Worm (Caenorhabditis elegans) whole organism, L4 larva: ENCODE data around the gene ttr-18.
A peak's percentile ranks its signal among the peaks of the same experiment; 100 is the strongest.

Experiments used
- F37D6.2 ChIP-seq: sonication (generic microtip); optimal IDR thresholded peaks from 2 replicates; lab custom pipeline; 2016; ENCODE audit warnings: mild to moderate bottlenecking, missing genetic modification characterization, missing compliant biosample characterization
- F49E8.2 ChIP-seq: sonication (generic microtip); optimal IDR thresholded peaks from 2 replicates; lab custom pipeline; 2016; ENCODE audit warnings: missing compliant biosample characterization, mild to moderate bottlenecking, missing genetic modification characterization, borderline replicate concordance
- R02D3.7 ChIP-seq: fragments of 150-350 bp; sonication (generic microtip); optimal IDR thresholded peaks from 3 replicates; lab custom pipeline; 2014; ENCODE audit warnings: missing biosample characterization, missing genetic modification characterization
- T26A8.4 ChIP-seq: fragments of 200-800 bp; sonication (Bioruptor generic); IDR thresholded peaks from 2 replicates; pipeline ENCODE4 v1.3.6; 2022; ENCODE audit warnings: missing genetic modification characterization, missing compliant biosample characterization
- Y5F2A.4 ChIP-seq: fragments of 200-800 bp; sonication (Bioruptor generic); optimal IDR thresholded peaks from 2 replicates; lab custom pipeline; 2018; ENCODE audit warnings: mild to moderate bottlenecking, missing genetic modification characterization, missing compliant biosample characterization
- ZK337.2 ChIP-seq: fragments of 200-800 bp; sonication (Bioruptor generic); IDR thresholded peaks from 2 replicates; pipeline ENCODE4 v1.3.6; 2022; ENCODE audit warnings: missing genetic modification reagents, missing genetic modification characterization, missing compliant biosample characterization
- ama-1 ChIP-seq: fragments of 150-350 bp; optimal IDR thresholded peaks from 2 replicates; lab custom pipeline; 2014; ENCODE audit warnings: inconsistent platforms, mixed read lengths
- arid-1 ChIP-seq: fragments of 200-800 bp; sonication (Bioruptor generic); conservative IDR thresholded peaks from 2 replicates; pipeline ENCODE4 v1.3.6; 2022; ENCODE audit warnings: missing genetic modification reagents, missing genetic modification characterization, missing compliant biosample characterization
- attf-4 ChIP-seq: sonication (generic microtip); optimal IDR thresholded peaks from 3 replicates; lab custom pipeline; 2017; ENCODE audit warnings: missing biosample characterization, missing genetic modification characterization
- ceh-82 ChIP-seq: sonication (generic microtip); optimal IDR thresholded peaks from 2 replicates; lab custom pipeline; 2017; ENCODE audit warnings: missing biosample characterization, missing genetic modification characterization
- ces-1 ChIP-seq: fragments of 150-350 bp; sonication (generic microtip); optimal IDR thresholded peaks from 4 replicates; lab custom pipeline; 2014; ENCODE audit warnings: missing biosample characterization, missing genetic modification reagents, missing genetic modification characterization
- cey-2 ChIP-seq: sonication (generic microtip); optimal IDR thresholded peaks from 3 replicates; lab custom pipeline; 2017; ENCODE audit warnings: missing genetic modification characterization, mild to moderate bottlenecking, missing compliant biosample characterization, antibody characterized with exemption, borderline replicate concordance; ENCODE audit not compliant: insufficient read depth
- ctbp-1 ChIP-seq: fragments of 200-800 bp; sonication (Bioruptor generic); IDR thresholded peaks from 2 replicates; pipeline ENCODE4 v1.3.6; 2022; ENCODE audit warnings: missing genetic modification reagents, missing genetic modification characterization, missing compliant biosample characterization
- daf-12 ChIP-seq: fragments of 150-350 bp; optimal IDR thresholded peaks from 2 replicates; lab custom pipeline; 2014; ENCODE audit warnings: missing biosample characterization, missing genetic modification reagents, missing genetic modification characterization
- daf-16 ChIP-seq, 3 experiments: sonication (generic microtip); optimal IDR thresholded peaks; 2 replicates each; lab custom pipeline; 2016 to 2017; ENCODE audit warnings: missing genetic modification characterization in 3 of 3, missing genetic modification reagents in 3 of 3, mild to moderate bottlenecking in 2 of 3, missing compliant biosample characterization in 2 of 3, missing biosample characterization in 1 of 3, moderate library complexity in 1 of 3
- daf-19 ChIP-seq: fragments of 200-800 bp; sonication (Bioruptor generic); conservative IDR thresholded peaks from 2 replicates; pipeline ENCODE4 v1.3.6; 2022; ENCODE audit warnings: missing genetic modification characterization, missing compliant biosample characterization
- daf-8 ChIP-seq: fragments of 200-800 bp; sonication (Bioruptor generic); IDR thresholded peaks from 2 replicates; pipeline ENCODE4 v1.3.6; 2022; ENCODE audit warnings: missing genetic modification characterization, missing compliant biosample characterization
- dmd-9 ChIP-seq: fragments of 200-800 bp; sonication (Bioruptor generic); IDR thresholded peaks from 2 replicates; pipeline ENCODE4 v1.3.6; 2022; ENCODE audit warnings: missing genetic modification reagents, missing genetic modification characterization, missing compliant biosample characterization
- duxl-1 ChIP-seq: sonication (generic microtip); optimal IDR thresholded peaks from 2 replicates; lab custom pipeline; 2016; ENCODE audit warnings: mild to moderate bottlenecking, missing genetic modification characterization, moderate library complexity, missing compliant biosample characterization; ENCODE audit not compliant: poor library complexity
- dve-1 ChIP-seq: sonication (generic microtip); optimal IDR thresholded peaks from 2 replicates; lab custom pipeline; 2017; ENCODE audit warnings: antibody characterized with exemption, mild to moderate bottlenecking, missing genetic modification characterization, missing compliant biosample characterization; ENCODE audit not compliant: insufficient read depth
- egl-27 ChIP-seq: sonication (generic microtip); optimal IDR thresholded peaks from 3 replicates; lab custom pipeline; 2017; ENCODE audit warnings: missing biosample characterization, missing genetic modification reagents, missing genetic modification characterization
- fkh-10 ChIP-seq: fragments of 150-350 bp; optimal IDR thresholded peaks from 2 replicates; lab custom pipeline; 2014; ENCODE audit warnings: missing biosample characterization, missing genetic modification reagents, missing genetic modification characterization
- hif-1 ChIP-seq, 2 experiments: sonication (generic microtip); optimal IDR thresholded peaks; 2 replicates each; lab custom pipeline; 2016 to 2017; ENCODE audit warnings: missing compliant biosample characterization in 2 of 2, missing genetic modification characterization in 2 of 2, missing genetic modification reagents in 2 of 2, missing genotype in 2 of 2, mild to moderate bottlenecking in 1 of 2
- hmg-1.1 ChIP-seq: fragments of 200-800 bp; sonication (Bioruptor generic); IDR thresholded peaks from 2 replicates; pipeline ENCODE4 v1.3.6; 2022; ENCODE audit warnings: missing genetic modification reagents, missing genetic modification characterization, missing compliant biosample characterization
- lin-29 ChIP-seq: fragments of 200-800 bp; sonication (Bioruptor generic); IDR thresholded peaks from 2 replicates; pipeline ENCODE4 v1.3.6; 2022; ENCODE audit warnings: missing genetic modification reagents, missing genetic modification characterization, missing compliant biosample characterization
- lin-38 ChIP-seq: fragments of 200-800 bp; sonication (Bioruptor generic); IDR thresholded peaks from 2 replicates; pipeline ENCODE4 v1.3.6; 2022; ENCODE audit warnings: missing genetic modification reagents, missing genetic modification characterization, missing compliant biosample characterization
- lin-39 ChIP-seq: fragments of 150-350 bp; optimal IDR thresholded peaks from 2 replicates; lab custom pipeline; 2014; ENCODE audit warnings: missing biosample characterization, missing genetic modification reagents, missing genetic modification characterization
- lir-3 ChIP-seq: sonication (generic microtip); optimal IDR thresholded peaks from 2 replicates; lab custom pipeline; 2016; ENCODE audit warnings: mild to moderate bottlenecking, missing genetic modification characterization, missing compliant biosample characterization
- lsy-2 ChIP-seq, 2 experiments: fragments of 150-350 bp in 1 of 2; sonication (generic microtip) in 1 of 2; optimal IDR thresholded peaks; 2 replicates each; lab custom pipeline; 2014 to 2017; ENCODE audit warnings: missing biosample characterization in 2 of 2, missing genetic modification characterization in 2 of 2
- madf-5 ChIP-seq, 2 experiments: fragments of 200-800 bp; sonication (Bioruptor generic); IDR thresholded peaks; 2 replicates each; pipeline ENCODE4 v1.3.6; 2022; ENCODE audit warnings: missing compliant biosample characterization in 2 of 2, missing genetic modification characterization in 2 of 2
- madf-9 ChIP-seq: fragments of 200-800 bp; sonication (Bioruptor generic); conservative IDR thresholded peaks from 2 replicates; pipeline ENCODE4 v1.3.6; 2022; ENCODE audit warnings: missing genetic modification reagents, missing genetic modification characterization, missing compliant biosample characterization
- mes-2 ChIP-seq: sonication (generic microtip); optimal IDR thresholded peaks from 2 replicates; lab custom pipeline; 2016; ENCODE audit warnings: missing genotype, mild to moderate bottlenecking, missing genetic modification characterization, missing compliant biosample characterization; ENCODE audit not compliant: poor library complexity, severe bottlenecking
- mxl-2 ChIP-seq: fragments of 200-800 bp; sonication (Bioruptor generic); conservative IDR thresholded peaks from 2 replicates; pipeline ENCODE4 v1.3.6; 2022; ENCODE audit warnings: missing genetic modification reagents, missing genetic modification characterization, missing compliant biosample characterization
- nhr-11 ChIP-seq: fragments of 150-350 bp; optimal IDR thresholded peaks from 2 replicates; lab custom pipeline; 2014; ENCODE audit warnings: missing biosample characterization, missing genetic modification characterization
- nhr-111 ChIP-seq: fragments of 200-800 bp; sonication (Bioruptor generic); optimal IDR thresholded peaks from 2 replicates; lab custom pipeline; 2018; ENCODE audit warnings: mild to moderate bottlenecking, missing genetic modification characterization, missing compliant biosample characterization
- nhr-237 ChIP-seq: sonication (generic microtip); optimal IDR thresholded peaks from 2 replicates; lab custom pipeline; 2017; ENCODE audit warnings: missing biosample characterization, missing genetic modification characterization
- nhr-41 ChIP-seq: fragments of 200-800 bp; sonication (Bioruptor generic); IDR thresholded peaks from 2 replicates; pipeline ENCODE4 v1.3.6; 2022; ENCODE audit warnings: missing genetic modification reagents, missing genetic modification characterization, missing compliant biosample characterization
- nhr-77 ChIP-seq: fragments of 150-350 bp; optimal IDR thresholded peaks from 2 replicates; lab custom pipeline; 2014; ENCODE audit warnings: missing biosample characterization, missing genetic modification characterization
- pha-4 ChIP-seq, 2 experiments: fragments of 150-350 bp in 1 of 2; fragments of 200-800 bp in 1 of 2; sonication (Bioruptor generic) in 1 of 2; IDR thresholded peaks in 1 of 2; optimal IDR thresholded peaks in 1 of 2; 2 replicates each; pipeline versions ENCODE4 v1.3.6 to Lab custom; 2014 to 2022; ENCODE audit warnings: missing genetic modification characterization in 2 of 2, missing genetic modification reagents in 2 of 2, missing biosample characterization in 1 of 2, missing compliant biosample characterization in 1 of 2
- php-3 ChIP-seq: fragments of 200-800 bp; sonication (Bioruptor generic); IDR thresholded peaks from 2 replicates; pipeline ENCODE4 v1.3.6; 2022; ENCODE audit warnings: missing genetic modification reagents, missing genetic modification characterization, missing compliant biosample characterization
- skn-1 ChIP-seq: fragments of 150-350 bp; optimal IDR thresholded peaks from 2 replicates; lab custom pipeline; 2014; ENCODE audit warnings: missing biosample characterization, missing genetic modification characterization
- snpc-1.2 ChIP-seq: fragments of 200-800 bp; sonication (Bioruptor generic); IDR thresholded peaks from 2 replicates; pipeline ENCODE4 v1.3.6; 2022; ENCODE audit warnings: missing genetic modification reagents, missing genetic modification characterization, missing compliant biosample characterization
- tag-97 ChIP-seq: fragments of 200-800 bp; sonication (Bioruptor generic); IDR thresholded peaks from 2 replicates; pipeline ENCODE4 v1.3.6; 2022; ENCODE audit warnings: missing genetic modification characterization, missing compliant biosample characterization
- unc-130 ChIP-seq: sonication (generic microtip); optimal IDR thresholded peaks from 2 replicates; lab custom pipeline; 2016; ENCODE audit warnings: missing genetic modification reagents, missing genetic modification characterization, missing compliant biosample characterization
- unc-62 ChIP-seq, 3 experiments: fragments of 150-350 bp in 1 of 3; sonication (generic microtip); optimal IDR thresholded peaks in 2 of 3; peaks in 1 of 3; 1 replicate in 1 of 3; 2 replicates in 2 of 3; lab custom pipeline; 2014 to 2017; ENCODE audit warnings: missing biosample characterization in 3 of 3, missing genetic modification characterization in 3 of 3, missing genetic modification reagents in 3 of 3, missing genotype in 1 of 3
- zag-1 ChIP-seq: fragments of 150-350 bp; optimal IDR thresholded peaks from 2 replicates; lab custom pipeline; 2014; ENCODE audit warnings: missing biosample characterization, missing genetic modification characterization
- zfp-2 ChIP-seq: sonication (generic microtip); optimal IDR thresholded peaks from 2 replicates; lab custom pipeline; 2016; ENCODE audit warnings: mild to moderate bottlenecking, missing genetic modification characterization, missing compliant biosample characterization
- ztf-11 ChIP-seq: fragments of 150-350 bp; optimal IDR thresholded peaks from 2 replicates; lab custom pipeline; 2014; ENCODE audit warnings: missing biosample characterization, missing genetic modification characterization
- ztf-7 ChIP-seq: fragments of 150-350 bp; optimal IDR thresholded peaks from 2 replicates; lab custom pipeline; 2014; ENCODE audit warnings: missing biosample characterization, missing genetic modification characterization

The ttr-18 gene

DNA sequence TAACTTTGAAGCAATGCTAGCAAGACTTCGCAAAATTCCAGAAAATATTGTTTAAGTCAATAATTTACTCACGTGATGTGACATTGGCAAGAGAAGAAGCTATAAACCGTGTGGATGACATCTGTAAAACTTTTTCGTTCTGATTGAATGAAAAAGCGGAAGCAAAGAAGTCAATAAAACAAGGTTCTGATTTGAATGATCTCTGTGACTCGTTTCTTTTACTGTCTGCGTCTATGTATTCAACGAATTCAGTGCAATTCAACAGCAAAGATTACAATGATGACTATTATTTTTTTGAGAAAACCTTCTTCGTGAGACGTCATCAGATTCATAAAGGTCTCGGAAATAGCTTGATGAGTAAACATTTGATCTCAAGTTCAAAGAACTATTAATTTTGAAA, 6.3 kb upstream of the ttr-18 start, which contains the start of gene hacl-1 (continued):
- no peak for TF ChIP-seq lir-3 (tag; lab: Kevin White, UChicago)
- no peak for TF ChIP-seq tag-97 (GFP tag; lab: Robert Waterston, UW)
- TF ChIP-seq lin-39 (tag; lab: Kevin White, UChicago): no peak
- no peak for TF ChIP-seq cey-2
- TF ChIP-seq zag-1 (tag; lab: Kevin White, UChicago): no peak
- no peak for TF ChIP-seq ceh-82
- no peak for TF ChIP-seq ztf-7 (tag; lab: Kevin White, UChicago)
- no peak for TF ChIP-seq zfp-2 (tag; lab: Kevin White, UChicago)
- no peak for TF ChIP-seq nhr-41 (GFP tag; lab: Robert Waterston, UW)
- no peak for TF ChIP-seq egl-27 (tag; lab: Kevin White, UChicago)
- no peak for TF ChIP-seq daf-12
- TF ChIP-seq duxl-1 (tag; lab: Kevin White, UChicago): no peak
- TF ChIP-seq dve-1 (tag; lab: Kevin White, UChicago): peak; percentile 71
- no peak for TF ChIP-seq lin-38 (GFP tag; lab: Robert Waterston, UW)
- no peak for TF ChIP-seq php-3
- TF ChIP-seq unc-130 (GFP tag; lab: Kevin White, UChicago): no peak
- no peak for TF ChIP-seq ZK337.2
- no peak for TF ChIP-seq nhr-111 (GFP tag; lab: Kevin White, UChicago)
- TF ChIP-seq arid-1 (GFP tag; lab: Robert Waterston, UW): no peak
- no peak for TF ChIP-seq ama-1 (lab: Kevin White, UChicago)
- TF ChIP-seq ctbp-1: no peak
- TF ChIP-seq Y5F2A.4 (GFP tag; lab: Kevin White, UChicago): no peak
- no peak for TF ChIP-seq R02D3.7 (tag; lab: Kevin White, UChicago)
- TF ChIP-seq madf-9 (GFP tag; lab: Robert Waterston, UW): no peak
- no peak for TF ChIP-seq ces-1
- no peak for TF ChIP-seq daf-16 (GFP tag; optimal IDR thresholded peaks at IDR 0.05; lab: Kevin White, UChicago)
- TF ChIP-seq daf-16 (tag; optimal IDR thresholded peaks at IDR 0.05; lab: Kevin White, UChicago): peak; percentile 19
- TF ChIP-seq unc-62 (GFP tag; optimal IDR thresholded peaks at IDR 0.05 in 1 of 2; lab: Kevin White, UChicago): peak in 1 of 2 experiments; percentile 69
- no peak for TF ChIP-seq unc-62 (tag; optimal IDR thresholded peaks at IDR 0.05; lab: Kevin White, UChicago)
- TF ChIP-seq mes-2 (tag; lab: Kevin White, UChicago): peak; percentile 34
- TF ChIP-seq daf-19 (GFP tag; lab: Robert Waterston, UW): no peak
- TF ChIP-seq mxl-2: no peak
- no peak for TF ChIP-seq T26A8.4 (GFP tag; lab: Robert Waterston, UW)
- no peak for TF ChIP-seq attf-4 (tag; lab: Kevin White, UChicago)
- peak in 1 of 2 experiments; percentile 56 for TF ChIP-seq lsy-2 (tag; optimal IDR thresholded peaks at IDR 0.05; lab: Kevin White, UChicago)
- TF ChIP-seq F37D6.2 (tag; lab: Kevin White, UChicago): no peak
- no peak for TF ChIP-seq snpc-1.2 (GFP tag; lab: Robert Waterston, UW)
- no peak for TF ChIP-seq F49E8.2 (tag; lab: Kevin White, UChicago)
- TF ChIP-seq ztf-11 (tag; lab: Kevin White, UChicago): no peak
- TF ChIP-seq madf-5 (GFP tag; IDR thresholded peaks at IDR 0.05; lab: Robert Waterston, UW): no peak
- no peak for TF ChIP-seq pha-4 (GFP tag; IDR thresholded peaks at IDR 0.05; lab: Robert Waterston, UW)
- TF ChIP-seq pha-4 (tag; optimal IDR thresholded peaks at IDR 0.05; lab: Kevin White, UChicago): no peak
- 0 out of 2 replicates have a peak, but pooled peaks have one; percentile 7 for TF ChIP-seq hmg-1.1
- no peak for TF ChIP-seq nhr-237 (tag; lab: Kevin White, UChicago)
- TF ChIP-seq skn-1 (tag; lab: Kevin White, UChicago): no peak
- no peak for TF ChIP-seq nhr-11 (tag; lab: Kevin White, UChicago)
- no peak for TF ChIP-seq dmd-9 (GFP tag; lab: Robert Waterston, UW)
- no peak for TF ChIP-seq lin-29 (GFP tag; lab: Robert Waterston, UW)
- peak; percentile 9 for TF ChIP-seq nhr-77 (tag; lab: Kevin White, UChicago)
- no peak for TF ChIP-seq daf-8 (GFP tag; lab: Robert Waterston, UW)
- no peak for TF ChIP-seq hif-1 (tag; optimal IDR thresholded peaks at IDR 0.05; lab: Kevin White, UChicago)
- no peak for TF ChIP-seq fkh-10
